Worm (Caenorhabditis elegans) whole organism, L4/young adult: Measurements from ENCODE around the gene irld-23.

Experiments
- W03F9.2 ChIP-seq: fragments of 150-350 bp; optimal IDR thresholded peaks from 2 replicates; lab custom pipeline; 2014; ENCODE audit warnings: missing biosample characterization, missing genetic modification characterization
- him-1 ChIP-seq: sonication (generic microtip); optimal IDR thresholded peaks from 2 replicates; lab custom pipeline; 2016; ENCODE audit warnings: missing genotype, missing genetic modification reagents, missing genetic modification characterization, missing compliant biosample characterization

ce11 chrX:17064820-17065219, 15.7 kb downstream of the irld-23 start:
- no peak for TF ChIP-seq him-1 (tag; lab: Kevin White, UChicago)
- TF ChIP-seq W03F9.2 (tag; lab: Kevin White, UChicago) = no peak
